Fruit fly (Drosophila melanogaster): ENCODE measurements around the gene Ama.

The Ama gene

dm6 chr3R:6804695-6805300, 42.4 kb downstream of the Ama start:
- no peak for TF ChIP-seq eyg (GFP tag; optimal IDR thresholded peaks at IDR 0.05)
- TF ChIP-seq Ssrp (tag; optimal IDR thresholded peaks at IDR 0.05) = no peak
- peak in 1 of 2 experiments; percentile 100 for TF ChIP-seq tll (GFP tag; optimal IDR thresholded peaks at IDR 0.05)
- TF ChIP-seq org-1 (GFP tag; optimal IDR thresholded peaks at IDR 0.05) = no peak
- peak; percentile 87 for TF ChIP-seq zen (tag; optimal IDR thresholded peaks at IDR 0.05)
- no peak for TF ChIP-seq CG11085 (GFP tag; IDR thresholded peaks at IDR 0.05)
- TF ChIP-seq H15 (GFP tag; IDR thresholded peaks at IDR 0.05) = no peak
- no peak for TF ChIP-seq en (GFP tag; optimal IDR thresholded peaks at IDR 0.05)
- TF ChIP-seq Doc2 (GFP tag; IDR thresholded peaks at IDR 0.05) = 0 out of 2 replicates have a peak, but pooled peaks have one; percentile 31
- no peak for TF ChIP-seq BEAF-32 (GFP tag; optimal IDR thresholded peaks at IDR 0.05)
- TF ChIP-seq CG13123 (GFP tag; optimal IDR thresholded peaks at IDR 0.05) = no peak
- TF ChIP-seq CG15011 (GFP tag; optimal IDR thresholded peaks at IDR 0.05) = no peak
- no peak for TF ChIP-seq CG13296 (GFP tag; optimal IDR thresholded peaks at IDR 0.05)
- no peak for TF ChIP-seq exex (tag; optimal IDR thresholded peaks at IDR 0.05)
- peak; percentile 94 for TF ChIP-seq Ets65A (GFP tag)
- TF ChIP-seq CG15479 (GFP tag; optimal IDR thresholded peaks at IDR 0.05) = peak; percentile 46
- TF ChIP-seq Kr (GFP tag; optimal IDR thresholded peaks at IDR 0.05) = peak; percentile 46

- no peak for TF ChIP-seq CG18011 (GFP tag; optimal IDR thresholded peaks at IDR 0.05)
- no peak for TF ChIP-seq CG10565 (GFP tag; optimal IDR thresholded peaks at IDR 0.05)
- TF ChIP-seq sens-2 (GFP tag; IDR thresholded peaks at IDR 0.05) = no peak
- TF ChIP-seq pros (GFP tag; optimal IDR thresholded peaks at IDR 0.05) = peak; percentile 77
- no peak for TF ChIP-seq jing (GFP tag; optimal IDR thresholded peaks at IDR 0.05)
- TF ChIP-seq seq (GFP tag; IDR thresholded peaks at IDR 0.05) = peak; percentile 64
- peak; percentile 42 for TF ChIP-seq Nf-YB (GFP tag; optimal IDR thresholded peaks at IDR 0.05)
- no peak for TF ChIP-seq CG2712 (tag; optimal IDR thresholded peaks at IDR 0.05)
- TF ChIP-seq lov (optimal IDR thresholded peaks at IDR 0.05) = no peak
- no peak for TF ChIP-seq lov (GFP tag; IDR thresholded peaks at IDR 0.05)
- 0 out of 3 replicates have a peak, but pooled peaks have one; percentile 46 for TF ChIP-seq z (GFP tag; IDR thresholded peaks at IDR 0.05)
- no peak for TF ChIP-seq Pdp1 (GFP tag; optimal IDR thresholded peaks at IDR 0.05)
- TF ChIP-seq tin (GFP tag; optimal IDR thresholded peaks at IDR 0.05) = no peak
- no peak for TF ChIP-seq CG18599 (GFP tag; optimal IDR thresholded peaks at IDR 0.05)
- no peak for TF ChIP-seq CG16863 (GFP tag; optimal IDR thresholded peaks at IDR 0.05)
- TF ChIP-seq CG12071 (GFP tag; optimal IDR thresholded peaks at IDR 0.05) = no peak
- TF ChIP-seq tna (GFP tag; IDR thresholded peaks at IDR 0.05; ENCODE audit: partially characterized antibody) = no peak
- no peak for TF ChIP-seq odd (GFP tag; optimal IDR thresholded peaks at IDR 0.05)
- no peak for TF ChIP-seq NFAT (GFP tag; IDR thresholded peaks at IDR 0.05)
- no peak for TF ChIP-seq D19B (GFP tag; optimal IDR thresholded peaks at IDR 0.05)
- TF ChIP-seq Lim3 (GFP tag; IDR thresholded peaks at IDR 0.05) = no peak
- TF ChIP-seq CG34376 (GFP tag; optimal IDR thresholded peaks at IDR 0.05) = no peak
- no peak for TF ChIP-seq CG12942 (GFP tag; optimal IDR thresholded peaks at IDR 0.05)
- TF ChIP-seq gem (tag; optimal IDR thresholded peaks at IDR 0.05) = no peak
- no peak for TF ChIP-seq bab2 (GFP tag; optimal IDR thresholded peaks at IDR 0.05)
- peak; percentile 49 for TF ChIP-seq Nf-YC (tag; optimal IDR thresholded peaks at IDR 0.05)
Measured at dm6 chr3R:6805948-6806347, 43.6 kb downstream of the Ama start.

Data from whole organism, embryonic.